Fruit fly (Drosophila melanogaster) whole organism: ENCODE data around the gene CG8840.
"Not testable (repeated sequence)": the region's sequence is repeated elsewhere in the genome, so short reads cannot be mapped to it uniquely, and the experiment has no call there.

Experiments
- CG8478 ChIP-seq: fragments of >200 bp; optimal IDR thresholded peaks from 2 replicates; lab custom pipeline; 2018; ENCODE audit warnings: inconsistent platforms
- Dll ChIP-seq: fragments of >200 bp; optimal IDR thresholded peaks from 2 replicates; lab custom pipeline; 2017
- EcR ChIP-seq, 2 experiments: fragments of >200 bp; optimal IDR thresholded peaks; 2 replicates each; lab custom pipeline; 2017; ENCODE audit warnings: missing biosample characterization in 2 of 2, missing genetic modification characterization in 2 of 2, missing genetic modification reagents in 2 of 2
- pan ChIP-seq: fragments of >200 bp; optimal IDR thresholded peaks from 2 replicates; lab custom pipeline; 2017
- psq ChIP-seq: fragments of >200 bp; optimal IDR thresholded peaks from 2 replicates; lab custom pipeline; 2017
- usp ChIP-seq: fragments of >200 bp; optimal IDR thresholded peaks from 2 replicates; lab custom pipeline; 2017; ENCODE audit warnings: missing biosample characterization, missing genetic modification characterization, mixed read lengths

DNA sequence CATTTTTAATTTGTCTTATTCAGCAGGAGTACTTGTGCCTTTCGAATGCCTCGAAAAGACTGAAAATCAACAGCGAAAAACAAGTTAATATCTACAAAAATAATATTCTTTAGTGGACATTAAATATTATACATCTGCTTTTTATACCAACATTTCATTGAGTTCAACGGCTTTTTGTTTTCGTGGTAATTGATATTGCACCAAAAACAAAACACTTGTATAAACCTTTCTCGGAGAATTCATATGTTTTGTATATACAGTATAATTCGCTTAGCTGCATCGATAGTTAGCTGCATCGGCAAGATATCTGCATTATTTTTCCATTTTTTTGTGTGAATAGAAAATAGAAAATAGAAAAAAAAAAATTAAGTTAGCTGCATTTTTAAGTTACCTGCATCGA is 22.0 kb upstream of the CG8840 start, which contains the start of gene CG42460:
- TF ChIP-seq CG8478 (lab: Kevin White, UChicago); pan (lab: Kevin White, UChicago); psq (lab: Kevin White, UChicago); Dll (lab: Kevin White, UChicago); EcR (GFP tag; optimal IDR thresholded peaks at IDR 0.05; lab: Kevin White, UChicago); usp (GFP tag; lab: Kevin White, UChicago): not testable (repeated sequence)
